Worm (Caenorhabditis elegans) whole organism, young adult: ENCODE data around the gene C33B4.4.

Source experiments
- B0035.1 ChIP-seq: sonication (generic microtip); optimal IDR thresholded peaks from 2 replicates; lab custom pipeline; 2016; ENCODE audit warnings: missing genetic modification characterization, mild to moderate bottlenecking, missing compliant biosample characterization, missing genotype, missing genetic modification reagents
- B0261.1 ChIP-seq: sonication (generic microtip); optimal IDR thresholded peaks from 2 replicates; lab custom pipeline; 2016; ENCODE audit warnings: mild to moderate bottlenecking, missing genetic modification characterization, moderate library complexity, missing compliant biosample characterization
- F23B12.7 ChIP-seq: sonication (generic microtip); optimal IDR thresholded peaks from 2 replicates; lab custom pipeline; 2017; ENCODE audit warnings: missing genetic modification characterization, mild to moderate bottlenecking, missing compliant biosample characterization, antibody characterized with exemption, moderate library complexity; ENCODE audit not compliant: insufficient read depth
- F33H1.4 ChIP-seq: fragments of 200-800 bp; sonication (Bioruptor generic); IDR thresholded peaks from 2 replicates; pipeline ENCODE4 v1.3.6; 2022; ENCODE audit warnings: missing genetic modification reagents, missing genetic modification characterization, missing compliant biosample characterization
- F57A8.1 ChIP-seq: fragments of 200-800 bp; sonication (Bioruptor generic); optimal IDR thresholded peaks from 2 replicates; lab custom pipeline; 2018; ENCODE audit warnings: mild to moderate bottlenecking, missing genetic modification characterization, moderate library complexity, missing compliant biosample characterization
- Y56A3A.18 ChIP-seq: fragments of 200-800 bp; sonication (Bioruptor generic); IDR thresholded peaks from 2 replicates; pipeline ENCODE4 v1.3.6; 2022; ENCODE audit warnings: missing genetic modification reagents, missing genetic modification characterization, missing compliant biosample characterization
- Y79H2A.3 ChIP-seq: fragments of 200-800 bp; sonication (Bioruptor generic); conservative IDR thresholded peaks from 2 replicates; pipeline ENCODE4 v1.3.6; 2022; ENCODE audit warnings: missing genetic modification reagents, missing genetic modification characterization, missing compliant biosample characterization
- ZK185.1 ChIP-seq: sonication (generic microtip); optimal IDR thresholded peaks from 2 replicates; lab custom pipeline; 2016; ENCODE audit warnings: mild to moderate bottlenecking, missing genetic modification characterization, missing compliant biosample characterization; ENCODE audit not compliant: poor library complexity, severe bottlenecking
- akir-1 ChIP-seq: fragments of 200-800 bp; sonication (Bioruptor generic); optimal IDR thresholded peaks from 2 replicates; lab custom pipeline; 2018; ENCODE audit warnings: mild to moderate bottlenecking, missing genetic modification characterization, moderate library complexity, missing compliant biosample characterization
- aptf-3 ChIP-seq: fragments of 200-800 bp; sonication (Bioruptor generic); IDR thresholded peaks from 2 replicates; pipeline ENCODE4 v1.3.6; 2022; ENCODE audit warnings: missing genetic modification characterization, missing compliant biosample characterization
- attf-6 ChIP-seq: fragments of 200-800 bp; sonication (Bioruptor generic); IDR thresholded peaks from 2 replicates; pipeline ENCODE4 v1.3.6; 2022; ENCODE audit warnings: missing genetic modification reagents, missing genetic modification characterization, missing compliant biosample characterization
- bed-1 ChIP-seq: fragments of 200-800 bp; sonication (Bioruptor generic); IDR thresholded peaks from 2 replicates; pipeline ENCODE4 v1.3.6; 2022; ENCODE audit warnings: missing genetic modification reagents, missing genetic modification characterization, missing compliant biosample characterization
- bed-2 ChIP-seq: fragments of 200-800 bp; sonication (Bioruptor generic); IDR thresholded peaks from 2 replicates; pipeline ENCODE4 v1.3.6; 2022; ENCODE audit warnings: missing genetic modification reagents, missing genetic modification characterization, missing compliant biosample characterization
- cebp-1 ChIP-seq, 2 experiments: fragments of 200-800 bp in 1 of 2; sonication (Bioruptor generic) in 1 of 2; sonication (generic microtip) in 1 of 2; IDR thresholded peaks in 1 of 2; optimal IDR thresholded peaks in 1 of 2; 2 replicates each; pipeline versions ENCODE4 v1.3.6 to Lab custom; 2017 to 2022; ENCODE audit warnings: missing compliant biosample characterization in 2 of 2, missing genetic modification characterization in 2 of 2, mild to moderate bottlenecking in 1 of 2, missing genetic modification reagents in 1 of 2, moderate library complexity in 1 of 2
- ceh-27 ChIP-seq: fragments of 200-800 bp; sonication (Bioruptor generic); optimal IDR thresholded peaks from 2 replicates; lab custom pipeline; 2018; ENCODE audit warnings: mild to moderate bottlenecking, missing genetic modification characterization, moderate library complexity, missing compliant biosample characterization
- ceh-79 ChIP-seq: sonication (generic microtip); optimal IDR thresholded peaks from 2 replicates; lab custom pipeline; 2017; ENCODE audit warnings: mild to moderate bottlenecking, missing genetic modification characterization, missing compliant biosample characterization
- ets-4 ChIP-seq: fragments of 200-800 bp; sonication (Bioruptor generic); optimal IDR thresholded peaks from 2 replicates; lab custom pipeline; 2018; ENCODE audit warnings: mild to moderate bottlenecking, missing genetic modification characterization, missing compliant biosample characterization
- gei-17 ChIP-seq: fragments of 200-800 bp; sonication (Bioruptor generic); optimal IDR thresholded peaks from 2 replicates; lab custom pipeline; 2018; ENCODE audit warnings: mild to moderate bottlenecking, missing genetic modification characterization, missing compliant biosample characterization
- hlh-12 ChIP-seq: sonication (generic microtip); optimal IDR thresholded peaks from 2 replicates; lab custom pipeline; 2016; ENCODE audit warnings: missing genetic modification characterization, missing compliant biosample characterization
- hlh-26 ChIP-seq: fragments of 200-800 bp; sonication (Bioruptor generic); conservative IDR thresholded peaks from 2 replicates; pipeline ENCODE4 v1.3.6; 2022; ENCODE audit warnings: missing genetic modification reagents, missing genetic modification characterization, missing compliant biosample characterization
- let-607 ChIP-seq, 2 experiments: fragments of 200-800 bp in 1 of 2; sonication (Bioruptor generic) in 1 of 2; sonication (generic microtip) in 1 of 2; optimal IDR thresholded peaks; 2 replicates each; lab custom pipeline; 2016 to 2018; ENCODE audit warnings: mild to moderate bottlenecking in 2 of 2, missing compliant biosample characterization in 2 of 2, missing genetic modification characterization in 2 of 2, moderate library complexity in 2 of 2, missing genotype in 1 of 2
- lin-35 ChIP-seq, 3 experiments: fragments of 150-350 bp in 2 of 3; sonication (generic microtip) in 1 of 3; optimal IDR thresholded peaks; 2 replicates each; lab custom pipeline; 2014 to 2018; ENCODE audit warnings: missing biosample characterization in 3 of 3, missing genetic modification characterization in 3 of 3, missing genetic modification reagents in 3 of 3
- madf-3 ChIP-seq: fragments of 200-800 bp; sonication (Bioruptor generic); IDR thresholded peaks from 2 replicates; pipeline ENCODE4 v1.3.6; 2022; ENCODE audit warnings: missing genetic modification reagents, missing genetic modification characterization, missing compliant biosample characterization
- mcd-1 ChIP-seq: fragments of 200-800 bp; sonication (Bioruptor generic); IDR thresholded peaks from 2 replicates; pipeline ENCODE4 v1.3.6; 2022; ENCODE audit warnings: missing genetic modification reagents, missing genetic modification characterization, missing compliant biosample characterization
- mel-28 ChIP-seq: sonication (generic microtip); optimal IDR thresholded peaks from 2 replicates; lab custom pipeline; 2016; ENCODE audit warnings: borderline replicate concordance, mild to moderate bottlenecking, missing genetic modification characterization, missing compliant biosample characterization
- mes-4 ChIP-seq: sonication (generic microtip); optimal IDR thresholded peaks from 2 replicates; lab custom pipeline; 2016; ENCODE audit warnings: missing genotype, missing genetic modification characterization, missing compliant biosample characterization
- mxl-1 ChIP-seq: sonication (generic microtip); optimal IDR thresholded peaks from 2 replicates; lab custom pipeline; 2016; ENCODE audit warnings: missing genetic modification characterization, missing compliant biosample characterization
- nfya-1 ChIP-seq: sonication (generic microtip); optimal IDR thresholded peaks from 2 replicates; lab custom pipeline; 2017; ENCODE audit warnings: antibody characterized with exemption, missing compliant biosample characterization, missing genetic modification characterization, borderline replicate concordance; ENCODE audit not compliant: insufficient read depth
- nfya-2 ChIP-seq: fragments of 200-800 bp; sonication (Bioruptor generic); IDR thresholded peaks from 2 replicates; pipeline ENCODE4 v1.3.6; 2022; ENCODE audit warnings: missing genetic modification reagents, missing genetic modification characterization, missing compliant biosample characterization
- nhr-179 ChIP-seq: sonication (generic microtip); optimal IDR thresholded peaks from 2 replicates; lab custom pipeline; 2016; ENCODE audit warnings: mild to moderate bottlenecking, missing genetic modification characterization, missing compliant biosample characterization
- pbrm-1 ChIP-seq: fragments of 200-800 bp; sonication (Bioruptor generic); IDR thresholded peaks from 2 replicates; pipeline ENCODE4 v1.3.6; 2022; ENCODE audit warnings: missing genetic modification reagents, missing genetic modification characterization, missing compliant biosample characterization
- sdz-38 ChIP-seq: sonication (generic microtip); optimal IDR thresholded peaks from 2 replicates; lab custom pipeline; 2016; ENCODE audit warnings: missing genotype, missing genetic modification characterization, missing compliant biosample characterization
- snpc-3.4 ChIP-seq: sonication (generic microtip); optimal IDR thresholded peaks from 2 replicates; lab custom pipeline; 2017; ENCODE audit warnings: missing genetic modification characterization, mild to moderate bottlenecking, missing compliant biosample characterization, antibody characterized with exemption, moderate library complexity, missing genotype, missing genetic modification reagents
- snpc-4 ChIP-seq, 5 experiments: fragments of 150-350 bp in 1 of 5; sonication (generic microtip) in 4 of 5; optimal IDR thresholded peaks; 2 replicates each; lab custom pipeline; 2014 to 2018; ENCODE audit warnings: missing genetic modification characterization in 5 of 5, missing biosample characterization in 3 of 5, antibody characterized with exemption in 2 of 5, mild to moderate bottlenecking in 2 of 5, missing compliant biosample characterization in 2 of 5, missing genotype in 2 of 5, moderate library complexity in 2 of 5, missing genetic modification reagents in 1 of 5
- sptf-2 ChIP-seq: fragments of 200-800 bp; sonication (Bioruptor generic); optimal IDR thresholded peaks from 2 replicates; lab custom pipeline; 2018; ENCODE audit warnings: mild to moderate bottlenecking, missing genetic modification characterization, missing compliant biosample characterization
- tbx-9 ChIP-seq: sonication (generic microtip); optimal IDR thresholded peaks from 2 replicates; lab custom pipeline; 2016; ENCODE audit warnings: borderline replicate concordance, missing genetic modification characterization, inconsistent platforms, missing compliant biosample characterization
- tlf-1 ChIP-seq: fragments of 200-800 bp; sonication (Bioruptor generic); optimal IDR thresholded peaks from 2 replicates; lab custom pipeline; 2018; ENCODE audit warnings: mild to moderate bottlenecking, missing genetic modification characterization, missing compliant biosample characterization
- unc-130 ChIP-seq: sonication (generic microtip); optimal IDR thresholded peaks from 2 replicates; lab custom pipeline; 2016; ENCODE audit warnings: missing genetic modification reagents, missing genetic modification characterization, missing compliant biosample characterization
- unc-62 ChIP-seq: fragments of 150-350 bp; optimal IDR thresholded peaks from 2 replicates; lab custom pipeline; 2014; ENCODE audit warnings: missing biosample characterization, missing genetic modification reagents, missing genetic modification characterization
- xnd-1 ChIP-seq: sonication (generic microtip); optimal IDR thresholded peaks from 2 replicates; lab custom pipeline; 2016; ENCODE audit warnings: missing genotype, missing genetic modification reagents, missing genetic modification characterization, missing compliant biosample characterization
- zfh-2 ChIP-seq: fragments of 200-800 bp; sonication (Bioruptor generic); conservative IDR thresholded peaks from 2 replicates; pipeline ENCODE4 v1.3.6; 2022; ENCODE audit warnings: missing genetic modification reagents, missing genetic modification characterization, missing compliant biosample characterization
- ztf-22 ChIP-seq: fragments of 200-800 bp; sonication (Bioruptor generic); optimal IDR thresholded peaks from 2 replicates; lab custom pipeline; 2018; ENCODE audit warnings: mild to moderate bottlenecking, missing genetic modification characterization, moderate library complexity, missing compliant biosample characterization
- ztf-25 ChIP-seq: fragments of 200-800 bp; sonication (Bioruptor generic); IDR thresholded peaks from 2 replicates; pipeline ENCODE4 v1.3.6; 2022; ENCODE audit warnings: missing genetic modification reagents, missing genetic modification characterization, missing compliant biosample characterization
- ztf-26 ChIP-seq: sonication (generic microtip); optimal IDR thresholded peaks from 2 replicates; lab custom pipeline; 2017; ENCODE audit warnings: missing genetic modification characterization, missing compliant biosample characterization
- ztf-28 ChIP-seq: fragments of 200-800 bp; sonication (Bioruptor generic); IDR thresholded peaks from 2 replicates; pipeline ENCODE4 v1.3.6; 2022; ENCODE audit warnings: missing genetic modification reagents, missing genetic modification characterization, missing compliant biosample characterization
- ztf-3 ChIP-seq: fragments of 200-800 bp; sonication (Bioruptor generic); optimal IDR thresholded peaks from 2 replicates; lab custom pipeline; 2018; ENCODE audit warnings: mild to moderate bottlenecking, missing genetic modification characterization, missing compliant biosample characterization

The C33B4.4 gene

ce11 chrII:11376598-11377108 is 6.6 kb downstream of the C33B4.4 start (continued):
- TF ChIP-seq Y79H2A.3 (GFP tag; lab: Robert Waterston, UW) = peak; percentile 83
- TF ChIP-seq F57A8.1 (GFP tag; lab: Kevin White, UChicago) = no peak
- TF ChIP-seq madf-3 (GFP tag; lab: Robert Waterston, UW) = peak; percentile 76; the same call in 1 of the 2 replicates
- 0 out of 2 replicates have a peak, but pooled peaks have one; percentile 75 for TF ChIP-seq bed-1 (GFP tag; lab: Robert Waterston, UW)
- peak; percentile 31 for TF ChIP-seq F23B12.7 (tag; lab: Kevin White, UChicago)
- TF ChIP-seq xnd-1 (tag; lab: Kevin White, UChicago) = peak; percentile 65
- peak; percentile 96 for TF ChIP-seq pbrm-1 (GFP tag; lab: Robert Waterston, UW)
- TF ChIP-seq ceh-79 (tag; lab: Kevin White, UChicago) = peak; percentile 60
- TF ChIP-seq lin-35 (GFP tag; optimal IDR thresholded peaks at IDR 0.05; lab: Kevin White, UChicago) = peak in 1 of 3 experiments; percentile 51
- peak; percentile 88 for TF ChIP-seq snpc-3.4 (tag; lab: Kevin White, UChicago)
- TF ChIP-seq sdz-38 (tag; lab: Kevin White, UChicago) = no peak
- no peak for TF ChIP-seq cebp-1 (GFP tag; IDR thresholded peaks at IDR 0.05; lab: Robert Waterston, UW)
- TF ChIP-seq cebp-1 (tag; optimal IDR thresholded peaks at IDR 0.05; lab: Kevin White, UChicago) = peak; percentile 69
- peak; percentile 35 for TF ChIP-seq B0261.1
- TF ChIP-seq ztf-22 = no peak
- 0 out of 2 replicates have a peak, but pooled peaks have one; percentile 61 for TF ChIP-seq ztf-25 (GFP tag; lab: Robert Waterston, UW)
- TF ChIP-seq ets-4 (GFP tag; lab: Kevin White, UChicago) = no peak
- no peak for TF ChIP-seq hlh-12 (tag; lab: Kevin White, UChicago)
- TF ChIP-seq mxl-1 (tag; lab: Kevin White, UChicago) = peak; percentile 22
- TF ChIP-seq ZK185.1 (tag; lab: Kevin White, UChicago) = peak; percentile 12
- TF ChIP-seq ceh-27 = peak; percentile 57
- TF ChIP-seq F33H1.4 (GFP tag; lab: Robert Waterston, UW) = peak; percentile 74
- TF ChIP-seq mcd-1 (GFP tag; lab: Robert Waterston, UW) = peak; percentile 86
- peak; percentile 86 for TF ChIP-seq unc-130 (GFP tag; lab: Kevin White, UChicago)
- TF ChIP-seq let-607 (tag; optimal IDR thresholded peaks at IDR 0.05; lab: Kevin White, UChicago) = peak; percentile 34 to 77
- TF ChIP-seq akir-1 (GFP tag; lab: Kevin White, UChicago) = no peak
- peak; percentile 87; the same call in 1 of the 2 replicates for TF ChIP-seq Y56A3A.18 (GFP tag; lab: Robert Waterston, UW)
- no peak for TF ChIP-seq bed-2 (GFP tag; lab: Robert Waterston, UW)
- no peak for TF ChIP-seq nfya-2 (GFP tag; lab: Robert Waterston, UW)
- peak; percentile 98 for TF ChIP-seq attf-6 (GFP tag; lab: Robert Waterston, UW)
- peak; percentile 93 for TF ChIP-seq snpc-4 (GFP tag; optimal IDR thresholded peaks at IDR 0.05; lab: Kevin White, UChicago)
- TF ChIP-seq snpc-4 (tag; optimal IDR thresholded peaks at IDR 0.05; lab: Kevin White, UChicago) = peak; percentile 95 to 99 (median 96)
- peak; percentile 66 for TF ChIP-seq tbx-9 (tag; lab: Kevin White, UChicago)
- TF ChIP-seq zfh-2 = no peak
- peak; percentile 87 for TF ChIP-seq tlf-1 (GFP tag; lab: Kevin White, UChicago)
- peak; percentile 89 for TF ChIP-seq ztf-28
- peak; percentile 64 for TF ChIP-seq ztf-26 (tag; lab: Kevin White, UChicago)
- no peak for TF ChIP-seq hlh-26 (GFP tag; lab: Robert Waterston, UW)
- peak; percentile 51 for TF ChIP-seq sptf-2 (GFP tag; lab: Kevin White, UChicago)
- TF ChIP-seq B0035.1 (tag; lab: Kevin White, UChicago) = peak; percentile 33
- TF ChIP-seq mel-28 (tag; lab: Kevin White, UChicago) = peak; percentile 20
- TF ChIP-seq nhr-179 (tag; lab: Kevin White, UChicago) = no peak
- TF ChIP-seq mes-4 (tag; lab: Kevin White, UChicago) = peak; percentile 13
- peak; percentile 47 for TF ChIP-seq gei-17 (GFP tag; lab: Kevin White, UChicago)
- TF ChIP-seq ztf-3 = no peak
- TF ChIP-seq nfya-1 (tag; lab: Kevin White, UChicago) = no peak
- TF ChIP-seq aptf-3 (GFP tag; lab: Robert Waterston, UW) = no peak
- no peak for TF ChIP-seq unc-62
